Worm (Caenorhabditis elegans): ENCODE data around the gene nhr-126.
A peak's percentile ranks its signal among the peaks of the same experiment; 100 is the strongest.

nhr-126 gene

ce11 chrV:2249310-2249709 is 20.4 kb downstream of the nhr-126 start, which contains the start of gene cyp-33C6:
TSS of gene cyp-33C6 (minus strand) at chrV:2249410.
- no peak for TF ChIP-seq nhr-76 (tag; optimal IDR thresholded peaks at IDR 0.05)
- TF ChIP-seq nhr-23 (tag; optimal IDR thresholded peaks at IDR 0.05) = no peak
- TF ChIP-seq unc-62 (GFP tag; optimal IDR thresholded peaks at IDR 0.05) = no peak
- no peak for TF ChIP-seq jun-1 (tag; optimal IDR thresholded peaks at IDR 0.05)
- TF ChIP-seq snpc-4 (tag; optimal IDR thresholded peaks at IDR 0.05) = no peak
- TF ChIP-seq ztf-11 (tag; optimal IDR thresholded peaks at IDR 0.05) = no peak
- TF ChIP-seq nhr-67 (tag; optimal IDR thresholded peaks at IDR 0.05) = no peak
- TF ChIP-seq nhr-237 (tag; optimal IDR thresholded peaks at IDR 0.05) = no peak
- no peak for TF ChIP-seq lsy-12 (tag; optimal IDR thresholded peaks at IDR 0.05)
- TF ChIP-seq egl-5 (tag; optimal IDR thresholded peaks at IDR 0.05) = no peak
- no peak for TF ChIP-seq ceh-28 (tag; optimal IDR thresholded peaks at IDR 0.05)

- TF ChIP-seq R02D3.7 (tag; optimal IDR thresholded peaks at IDR 0.05) = no peak
- no peak for TF ChIP-seq elt-1 (tag; optimal IDR thresholded peaks at IDR 0.05)
- no peak for TF ChIP-seq nhr-237 (tag; optimal IDR thresholded peaks at IDR 0.05)
- no peak for TF ChIP-seq mdl-1 (tag; optimal IDR thresholded peaks at IDR 0.05)
- TF ChIP-seq eor-1 (tag; optimal IDR thresholded peaks at IDR 0.05) = no peak
- no peak for TF ChIP-seq fkh-10 (GFP tag; optimal IDR thresholded peaks at IDR 0.05)
- TF ChIP-seq elt-2 (tag; optimal IDR thresholded peaks at IDR 0.05) = peak; percentile 78
- TF ChIP-seq hmg-11 (tag; optimal IDR thresholded peaks at IDR 0.05) = no peak
- TF ChIP-seq snpc-4 (tag; optimal IDR thresholded peaks at IDR 0.05) = no peak
- no peak for TF ChIP-seq nhr-67 (tag; optimal IDR thresholded peaks at IDR 0.05)
- TF ChIP-seq ZK546.5 (tag; optimal IDR thresholded peaks at IDR 0.05) = no peak
- TF ChIP-seq nhr-23 (tag; optimal IDR thresholded peaks at IDR 0.05) = peak; percentile 19
- TF ChIP-seq unc-62 (GFP tag; optimal IDR thresholded peaks at IDR 0.05) = no peak
- TF ChIP-seq ceh-16 (tag; optimal IDR thresholded peaks at IDR 0.05) = no peak
- TF ChIP-seq unc-39 (tag; optimal IDR thresholded peaks at IDR 0.05) = no peak
- peak; percentile 71 for TF ChIP-seq jun-1 (tag; optimal IDR thresholded peaks at IDR 0.05)
- TF ChIP-seq skn-1 (tag; optimal IDR thresholded peaks at IDR 0.05) = no peak
- no peak for TF ChIP-seq nhr-11 (tag; optimal IDR thresholded peaks at IDR 0.05)
- TF ChIP-seq nfya-1 (tag; optimal IDR thresholded peaks at IDR 0.05; ENCODE audit: insufficient read depth) = peak; percentile 20
- no peak for TF ChIP-seq zag-1 (tag; optimal IDR thresholded peaks at IDR 0.05)
- no peak for TF ChIP-seq lin-39 (tag; optimal IDR thresholded peaks at IDR 0.05)
- TF ChIP-seq egl-27 (tag; optimal IDR thresholded peaks at IDR 0.05) = no peak
- TF ChIP-seq tbx-2 (tag; optimal IDR thresholded peaks at IDR 0.05) = no peak
- no peak for TF ChIP-seq daf-12 (tag; optimal IDR thresholded peaks at IDR 0.05)
- no peak for TF ChIP-seq ztf-4 (tag; optimal IDR thresholded peaks at IDR 0.05)
- TF ChIP-seq lsy-12 (tag; optimal IDR thresholded peaks at IDR 0.05) = no peak
- no peak for TF ChIP-seq fkh-2 (tag; optimal IDR thresholded peaks at IDR 0.05)
- no peak for TF ChIP-seq ztf-11 (tag; optimal IDR thresholded peaks at IDR 0.05)
- no peak for TF ChIP-seq mml-1 (tag; optimal IDR thresholded peaks at IDR 0.05)
- TF ChIP-seq pqm-1 (tag; optimal IDR thresholded peaks at IDR 0.05) = peak; percentile 68
- no peak for TF ChIP-seq sea-2 (GFP tag; optimal IDR thresholded peaks at IDR 0.05)
- no peak for TF ChIP-seq lin-15B (tag; optimal IDR thresholded peaks at IDR 0.05)
- TF ChIP-seq nhr-76 (tag; optimal IDR thresholded peaks at IDR 0.05) = no peak
- no peak for TF ChIP-seq ceh-82 (tag; optimal IDR thresholded peaks at IDR 0.05)
- no peak for TF ChIP-seq ama-1 (optimal IDR thresholded peaks at IDR 0.05)
- TF ChIP-seq aly-2 (tag; optimal IDR thresholded peaks at IDR 0.05) = no peak
- TF ChIP-seq nhr-28 (tag; optimal IDR thresholded peaks at IDR 0.05) = no peak
- TF ChIP-seq fos-1 (tag; optimal IDR thresholded peaks at IDR 0.05) = no peak
- TF ChIP-seq pha-4 (tag; optimal IDR thresholded peaks at IDR 0.05) = peak; percentile 72
- no peak for TF ChIP-seq nhr-25 (tag; optimal IDR thresholded peaks at IDR 0.05)
- TF ChIP-seq egl-5 (tag; optimal IDR thresholded peaks at IDR 0.05) = no peak
- TF ChIP-seq ceh-9 (tag; optimal IDR thresholded peaks at IDR 0.05) = no peak
- peak; percentile 15 for TF ChIP-seq ceh-28 (tag; optimal IDR thresholded peaks at IDR 0.05)
- TF ChIP-seq nhr-12 (tag; optimal IDR thresholded peaks at IDR 0.05) = no peak
- no peak for TF ChIP-seq nhr-43 (tag; optimal IDR thresholded peaks at IDR 0.05; ENCODE audit: poor library complexity, severe bottlenecking)
- TF ChIP-seq elt-3 (tag; optimal IDR thresholded peaks at IDR 0.05) = no peak
- no peak for TF ChIP-seq nhr-77 (tag; optimal IDR thresholded peaks at IDR 0.05)
Observed at ce11 chrV:2250126-2250590, 21.3 kb downstream of the nhr-126 start, which contains the start of gene cyp-33C7. TSS of gene cyp-33C7 (plus strand) at chrV:2250540.
